Worm (Caenorhabditis elegans): ENCODE results near the gene ptr-5.

Gene ptr-5

ce11 chrX:17340484-17340883 lies 22.1 kb downstream of the ptr-5 start, which contains the start of gene C53C11.1:
TSS of gene C53C11.1 (plus strand) at chrX:17340784.
- TF ChIP-seq mdl-1 (tag; optimal IDR thresholded peaks at IDR 0.05): no peak
- TF ChIP-seq nhr-48 (tag; optimal IDR thresholded peaks at IDR 0.05): no peak
- TF ChIP-seq ceh-32 (tag; optimal IDR thresholded peaks at IDR 0.05; ENCODE audit: poor library complexity): no peak
- no peak for TF ChIP-seq spr-3 (GFP tag; optimal IDR thresholded peaks at IDR 0.05)
- TF ChIP-seq ceh-44 (GFP tag; IDR thresholded peaks at IDR 0.05): no peak
- TF ChIP-seq nhr-237 (tag; optimal IDR thresholded peaks at IDR 0.05): no peak

ce11 chrX:17349411-17349810 lies 31.0 kb downstream of the ptr-5 start:
- peak; percentile 90 for TF ChIP-seq aha-1 (tag)
- TF ChIP-seq jun-1 (tag; optimal IDR thresholded peaks at IDR 0.05): no peak
- no peak for TF ChIP-seq duxl-1 (tag; optimal IDR thresholded peaks at IDR 0.05; ENCODE audit: poor library complexity)
- TF ChIP-seq zfp-2 (tag; optimal IDR thresholded peaks at IDR 0.05): no peak
- no peak for TF ChIP-seq dmd-9 (GFP tag; IDR thresholded peaks at IDR 0.05)

ce11 chrX:17352098-17352497 lies 33.7 kb downstream of the ptr-5 start:
- no peak for TF ChIP-seq nhr-11 (tag; optimal IDR thresholded peaks at IDR 0.05)
- no peak for TF ChIP-seq mdl-1 (tag; optimal IDR thresholded peaks at IDR 0.05)
- TF ChIP-seq jun-1 (tag; optimal IDR thresholded peaks at IDR 0.05): no peak
- no peak for TF ChIP-seq F26F4.8 (GFP tag; conservative IDR thresholded peaks at IDR 0.05)
- TF ChIP-seq aha-1 (tag): peak; percentile 19
- no peak for TF ChIP-seq mdt-29 (GFP tag; IDR thresholded peaks at IDR 0.05)
- TF ChIP-seq lsy-2 (tag; optimal IDR thresholded peaks at IDR 0.05): no peak
- TF ChIP-seq T26A8.4 (GFP tag; IDR thresholded peaks at IDR 0.05): no peak
- TF ChIP-seq zfp-3 (GFP tag; conservative IDR thresholded peaks at IDR 0.05): no peak
- TF ChIP-seq ces-1 (GFP tag; optimal IDR thresholded peaks at IDR 0.05): peak; percentile 78
- no peak for TF ChIP-seq hif-1 (tag; optimal IDR thresholded peaks at IDR 0.05)
- TF ChIP-seq Y105C5A.15 (GFP tag; IDR thresholded peaks at IDR 0.05): no peak
- no peak for TF ChIP-seq dve-1 (tag; optimal IDR thresholded peaks at IDR 0.05; ENCODE audit: insufficient read depth)
- TF ChIP-seq Y48G9A.11 (GFP tag; IDR thresholded peaks at IDR 0.05): no peak
- TF ChIP-seq hlh-30 (tag; optimal IDR thresholded peaks at IDR 0.05; ENCODE audit: insufficient read depth): no peak
- TF ChIP-seq ceh-62 (tag; optimal IDR thresholded peaks at IDR 0.05): no peak
- TF ChIP-seq ceh-32 (tag; optimal IDR thresholded peaks at IDR 0.05; ENCODE audit: poor library complexity): no peak
- TF ChIP-seq fkh-10 (GFP tag; optimal IDR thresholded peaks at IDR 0.05): peak; percentile 48
- no peak for TF ChIP-seq ceh-44 (GFP tag; IDR thresholded peaks at IDR 0.05)

ce11 chrX:17355462-17355861 lies 37.1 kb downstream of the ptr-5 start:
- TF ChIP-seq dmd-9 (GFP tag; IDR thresholded peaks at IDR 0.05): no peak
- no peak for TF ChIP-seq egl-27 (tag; optimal IDR thresholded peaks at IDR 0.05)
- no peak for TF ChIP-seq dve-1 (tag; optimal IDR thresholded peaks at IDR 0.05; ENCODE audit: insufficient read depth)
- no peak for TF ChIP-seq madf-5 (GFP tag; IDR thresholded peaks at IDR 0.05)
- TF ChIP-seq nhr-42 (GFP tag; IDR thresholded peaks at IDR 0.05): no peak
- no peak for TF ChIP-seq aly-2 (tag; optimal IDR thresholded peaks at IDR 0.05)
- no peak for TF ChIP-seq ceh-44 (GFP tag; IDR thresholded peaks at IDR 0.05)
- no peak for TF ChIP-seq D1046.2 (GFP tag; IDR thresholded peaks at IDR 0.05)
- TF ChIP-seq nhr-76 (tag; optimal IDR thresholded peaks at IDR 0.05): no peak
- TF ChIP-seq cey-2 (tag; optimal IDR thresholded peaks at IDR 0.05; ENCODE audit: borderline replicate concordance, insufficient read depth): no peak
- no peak for TF ChIP-seq unc-130 (GFP tag; optimal IDR thresholded peaks at IDR 0.05)
- TF ChIP-seq nhr-102 (tag; optimal IDR thresholded peaks at IDR 0.05): no peak
- no peak for TF ChIP-seq hif-1 (tag; optimal IDR thresholded peaks at IDR 0.05)
- no peak for TF ChIP-seq ztf-7 (tag; optimal IDR thresholded peaks at IDR 0.05)
- no peak for TF ChIP-seq fkh-10 (GFP tag; optimal IDR thresholded peaks at IDR 0.05)
- TF ChIP-seq zfp-2 (tag; optimal IDR thresholded peaks at IDR 0.05): no peak
- TF ChIP-seq daf-16 (GFP tag; optimal IDR thresholded peaks at IDR 0.05): no peak
- TF ChIP-seq daf-16 (tag; optimal IDR thresholded peaks at IDR 0.05): no peak

Measured in whole organism, L4 larva.